Fruit fly (Drosophila melanogaster) whole organism, embryonic: ENCODE results near the gene Phs.

Experiments used
- ATbp ChIP-seq: fragments of 200-800 bp; sonication (Bioruptor generic); optimal IDR thresholded peaks from 2 replicates; lab custom pipeline; 2017; ENCODE audit warnings: missing biosample characterization, mild to moderate bottlenecking, missing genetic modification characterization, missing genetic modification reagents
- Asciz ChIP-seq: fragments of 200-800 bp; sonication (Bioruptor generic); optimal IDR thresholded peaks from 2 replicates; lab custom pipeline; 2017; ENCODE audit warnings: missing biosample characterization, mild to moderate bottlenecking, missing genetic modification characterization, missing genetic modification reagents
- Atf6 ChIP-seq: fragments of 200-800 bp; sonication (Bioruptor generic); IDR thresholded peaks from 2 replicates; pipeline ENCODE4 v1.3.6; 2022; ENCODE audit warnings: missing biosample characterization, missing genetic modification characterization
- C15 ChIP-seq: fragments of 200-800 bp; sonication (Bioruptor generic); IDR thresholded peaks from 3 replicates; pipeline ENCODE4 v1.3.6; 2022; ENCODE audit warnings: missing biosample characterization, missing genetic modification characterization
- CG11696 ChIP-seq: fragments of 200-800 bp; sonication (Bioruptor generic); IDR thresholded peaks from 2 replicates; pipeline ENCODE4 v1.3.6; 2022; ENCODE audit warnings: missing biosample characterization, missing genetic modification characterization
- CG12071 ChIP-seq: fragments of 200-800 bp; sonication (Bioruptor generic); optimal IDR thresholded peaks from 3 replicates; lab custom pipeline; 2018; ENCODE audit warnings: missing biosample characterization, mild to moderate bottlenecking, missing genetic modification characterization
- CG12104 ChIP-seq: fragments of 200-800 bp; sonication (Bioruptor generic); optimal IDR thresholded peaks from 3 replicates; lab custom pipeline; 2016; ENCODE audit warnings: missing biosample characterization, missing genetic modification characterization
- CG12155 ChIP-seq: fragments of 200-800 bp; sonication (Bioruptor generic); optimal IDR thresholded peaks from 3 replicates; lab custom pipeline; 2016; ENCODE audit warnings: missing biosample characterization, missing genetic modification characterization
- CG12659 ChIP-seq: fragments of 200-800 bp; sonication (Bioruptor generic); optimal IDR thresholded peaks from 3 replicates; lab custom pipeline; 2017; ENCODE audit warnings: mild to moderate bottlenecking, missing biosample characterization, missing genetic modification reagents, missing genetic modification characterization
- CG13296 ChIP-seq: fragments of 200-800 bp; sonication (Bioruptor generic); optimal IDR thresholded peaks from 3 replicates; lab custom pipeline; 2018; ENCODE audit warnings: missing biosample characterization, mild to moderate bottlenecking, missing genetic modification characterization
- CG13894 ChIP-seq: fragments of 200-800 bp; sonication (Bioruptor generic); optimal IDR thresholded peaks from 3 replicates; lab custom pipeline; 2018; ENCODE audit warnings: missing biosample characterization, mild to moderate bottlenecking, missing genetic modification characterization, moderate library complexity
- CG15269 ChIP-seq: fragments of 200-800 bp; sonication (Bioruptor generic); optimal IDR thresholded peaks from 2 replicates; lab custom pipeline; 2018; ENCODE audit warnings: missing biosample characterization, mild to moderate bottlenecking, missing genetic modification characterization, moderate library complexity
- CG15514 ChIP-seq: fragments of 200-800 bp; sonication (Bioruptor generic); optimal IDR thresholded peaks from 3 replicates; lab custom pipeline; 2017; ENCODE audit warnings: missing biosample characterization, missing genetic modification characterization, mild to moderate bottlenecking, moderate library complexity, missing genetic modification reagents
- CG15601 ChIP-seq: fragments of 200-800 bp; sonication (Bioruptor generic); optimal IDR thresholded peaks from 3 replicates; lab custom pipeline; 2019; ENCODE audit warnings: missing biosample characterization, mild to moderate bottlenecking, missing genetic modification characterization, moderate library complexity
- CG17328 ChIP-seq: fragments of 200-800 bp; sonication (Bioruptor generic); IDR thresholded peaks from 2 replicates; pipeline ENCODE4 v1.3.6; 2022; ENCODE audit warnings: missing biosample characterization, missing genetic modification characterization
- CG17359 ChIP-seq: fragments of 200-800 bp; sonication (Bioruptor generic); optimal IDR thresholded peaks from 3 replicates; lab custom pipeline; 2018; ENCODE audit warnings: missing biosample characterization, mild to moderate bottlenecking, missing genetic modification characterization, moderate library complexity
- CG2889 ChIP-seq: fragments of 200-800 bp; sonication (Bioruptor generic); IDR thresholded peaks from 3 replicates; pipeline ENCODE4 v1.3.6; 2022; ENCODE audit warnings: missing biosample characterization, missing genetic modification characterization
- CG31441 ChIP-seq: fragments of 200-800 bp; sonication (Bioruptor generic); IDR thresholded peaks from 2 replicates; pipeline ENCODE4 v1.3.6; 2022; ENCODE audit warnings: missing biosample characterization, missing genetic modification characterization
- CG3163 ChIP-seq: fragments of 200-800 bp; sonication (Bioruptor generic); optimal IDR thresholded peaks from 3 replicates; lab custom pipeline; 2016; ENCODE audit warnings: missing biosample characterization, missing genetic modification characterization
- CG4328 ChIP-seq: fragments of 200-800 bp; sonication (Bioruptor generic); optimal IDR thresholded peaks from 3 replicates; lab custom pipeline; 2017; ENCODE audit warnings: missing biosample characterization, missing genetic modification reagents, missing genetic modification characterization
- CG4820 ChIP-seq: fragments of 200-800 bp; sonication (Bioruptor generic); optimal IDR thresholded peaks from 3 replicates; lab custom pipeline; 2016; ENCODE audit warnings: missing biosample characterization, missing genetic modification characterization
- CG6813 ChIP-seq: fragments of 200-800 bp; sonication (Bioruptor generic); optimal IDR thresholded peaks from 2 replicates; lab custom pipeline; 2017; ENCODE audit warnings: missing biosample characterization, missing genetic modification characterization, mild to moderate bottlenecking, moderate library complexity, missing genetic modification reagents
- CG7839 ChIP-seq: fragments of 200-800 bp; sonication (Bioruptor generic); optimal IDR thresholded peaks from 3 replicates; lab custom pipeline; 2018; ENCODE audit warnings: missing biosample characterization, mild to moderate bottlenecking, missing genetic modification characterization, moderate library complexity
- CG8290 ChIP-seq, 3 experiments: fragments of 200-800 bp; sonication (Bioruptor generic); optimal IDR thresholded peaks; 2 replicates each; lab custom pipeline; 2016 to 2019; ENCODE audit warnings: missing biosample characterization in 3 of 3, missing genetic modification characterization in 3 of 3, mild to moderate bottlenecking in 2 of 3, moderate library complexity in 1 of 3
- CoRest ChIP-seq: fragments of 200-800 bp; sonication (Bioruptor generic); optimal IDR thresholded peaks from 3 replicates; lab custom pipeline; 2018; ENCODE audit warnings: missing biosample characterization, mild to moderate bottlenecking, missing genetic modification characterization, moderate library complexity
- Dbx ChIP-seq: fragments of 200-800 bp; sonication (Bioruptor generic); IDR thresholded peaks from 3 replicates; pipeline ENCODE4 v1.3.6; 2022; ENCODE audit warnings: missing biosample characterization, missing genetic modification characterization
- Dek ChIP-seq: fragments of 200-800 bp; sonication (Bioruptor generic); optimal IDR thresholded peaks from 3 replicates; lab custom pipeline; 2019; ENCODE audit warnings: missing biosample characterization, mild to moderate bottlenecking, missing genetic modification characterization, moderate library complexity
- H2.0 ChIP-seq: fragments of 200-800 bp; sonication (Bioruptor generic); IDR thresholded peaks from 2 replicates; pipeline ENCODE4 v1.3.6; 2022; ENCODE audit warnings: missing biosample characterization, missing genetic modification characterization
- HmgZ ChIP-seq: fragments of 200-800 bp; sonication (Bioruptor generic); optimal IDR thresholded peaks from 2 replicates; lab custom pipeline; 2018; ENCODE audit warnings: missing biosample characterization, mild to moderate bottlenecking, missing genetic modification characterization
- Hmr ChIP-seq: fragments of 200-800 bp; sonication (Bioruptor generic); optimal IDR thresholded peaks from 3 replicates; lab custom pipeline; 2017; ENCODE audit warnings: mild to moderate bottlenecking, missing biosample characterization, missing genetic modification reagents, missing genetic modification characterization
- Hr51 ChIP-seq, 2 experiments: fragments of 200-800 bp; sonication (Bioruptor generic); optimal IDR thresholded peaks; 2 replicates in 1 of 2; 3 replicates in 1 of 2; lab custom pipeline; 2016 to 2018; ENCODE audit warnings: missing biosample characterization in 2 of 2, missing genetic modification characterization in 2 of 2, mild to moderate bottlenecking in 1 of 2, moderate library complexity in 1 of 2
- Rx ChIP-seq: fragments of 200-800 bp; sonication (Bioruptor generic); IDR thresholded peaks from 2 replicates; pipeline ENCODE4 v1.3.6; 2022; ENCODE audit warnings: missing biosample characterization, missing genetic modification characterization
- Sox100B ChIP-seq: fragments of 200-800 bp; sonication (Bioruptor generic); optimal IDR thresholded peaks from 3 replicates; lab custom pipeline; 2018; ENCODE audit warnings: missing biosample characterization, mild to moderate bottlenecking, missing genetic modification characterization
- Vsx1 ChIP-seq: fragments of 200-800 bp; sonication (Bioruptor generic); optimal IDR thresholded peaks from 2 replicates; lab custom pipeline; 2017; ENCODE audit warnings: missing biosample characterization, mild to moderate bottlenecking, missing genetic modification characterization, missing genetic modification reagents
- Xrp1 ChIP-seq: fragments of 200-800 bp; sonication (Bioruptor generic); IDR thresholded peaks from 2 replicates; pipeline ENCODE4 v1.3.6; 2022; ENCODE audit warnings: missing biosample characterization, missing genetic modification characterization
- chinmo ChIP-seq: fragments of 200-800 bp; sonication (Bioruptor generic); IDR thresholded peaks from 4 replicates; pipeline ENCODE4 v1.3.6; 2022; ENCODE audit warnings: missing biosample characterization, missing genetic modification characterization; ENCODE audit not compliant: partially characterized antibody
- danr ChIP-seq: fragments of 200-800 bp; sonication (Bioruptor generic); IDR thresholded peaks from 2 replicates; pipeline ENCODE4 v1.3.6; 2022; ENCODE audit warnings: missing biosample characterization, missing genetic modification characterization
- dm ChIP-seq: fragments of 200-800 bp; sonication (Bioruptor generic); optimal IDR thresholded peaks from 3 replicates; lab custom pipeline; 2016; ENCODE audit warnings: missing biosample characterization, missing genetic modification characterization
- fd3F ChIP-seq: fragments of 200-800 bp; sonication (Bioruptor generic); optimal IDR thresholded peaks from 2 replicates; lab custom pipeline; 2018; ENCODE audit warnings: missing biosample characterization, mild to moderate bottlenecking, missing genetic modification characterization, moderate library complexity
- her ChIP-seq: fragments of 200-800 bp; sonication (Bioruptor generic); optimal IDR thresholded peaks from 2 replicates; lab custom pipeline; 2016; ENCODE audit warnings: missing biosample characterization, missing genetic modification characterization
- kah ChIP-seq: fragments of 200-800 bp; sonication (Bioruptor generic); optimal IDR thresholded peaks from 2 replicates; lab custom pipeline; 2018; ENCODE audit warnings: missing biosample characterization, mild to moderate bottlenecking, missing genetic modification characterization
- odd ChIP-seq: fragments of 200-800 bp; sonication (Bioruptor generic); optimal IDR thresholded peaks from 2 replicates; lab custom pipeline; 2017; ENCODE audit warnings: missing biosample characterization, mild to moderate bottlenecking, missing genetic modification characterization
- peb ChIP-seq: fragments of 200-800 bp; sonication (Bioruptor generic); IDR thresholded peaks from 2 replicates; pipeline ENCODE4 v1.3.6; 2022; ENCODE audit warnings: missing biosample characterization, missing genetic modification characterization
- prd ChIP-seq, 3 experiments: fragments of >200 bp in 2 of 3; fragments of 200-800 bp in 1 of 3; sonication (Bioruptor generic) in 1 of 3; optimal IDR thresholded peaks in 2 of 3; IDR thresholded peaks in 1 of 3; 2 replicates in 2 of 3; 3 replicates in 1 of 3; pipeline versions ENCODE4 v1.3.6 to Lab custom; 2017 to 2022; ENCODE audit warnings: missing biosample characterization in 1 of 3, missing genetic modification characterization in 1 of 3
- scrt ChIP-seq: fragments of 200-800 bp; sonication (Bioruptor generic); optimal IDR thresholded peaks from 2 replicates; lab custom pipeline; 2018; ENCODE audit warnings: missing biosample characterization, mild to moderate bottlenecking, missing genetic modification characterization, moderate library complexity
- z ChIP-seq: fragments of 200-800 bp; sonication (Bioruptor generic); IDR thresholded peaks from 3 replicates; pipeline ENCODE4 v1.3.6; 2022; ENCODE audit warnings: missing biosample characterization, missing genetic modification characterization

Phs gene

dm6 chr3L:15590803-15591597, 28.7 kb upstream of the Phs start (continued):
- TF ChIP-seq CG8290 (GFP tag; optimal IDR thresholded peaks at IDR 0.05; lab: Kevin White, UChicago) (no peak), CG8290 (tag; optimal IDR thresholded peaks at IDR 0.05; lab: Kevin White, UChicago) (peak in 1 of 2 experiments; percentile 71), HmgZ (tag; lab: Kevin White, UChicago) (peak; percentile 34), CG13296 (GFP tag; lab: Kevin White, UChicago) (peak; percentile 55), CG3163 (GFP tag; lab: Kevin White, UChicago) (no peak), ATbp (GFP tag; lab: Kevin White, UChicago) (peak; percentile 58), Sox100B (peak; percentile 30), chinmo (GFP tag; lab: Robert Waterston, UW) (peak; percentile 70; the same call in 2 of the 4 replicates), CG12659 (GFP tag; lab: Kevin White, UChicago) (peak; percentile 15), CG12155 (peak; percentile 4), kah (GFP tag; lab: Kevin White, UChicago) (no peak), Atf6 (GFP tag; lab: Robert Waterston, UW) (peak; percentile 59; the same call in 1 of the 2 replicates), scrt (GFP tag; lab: Kevin White, UChicago) (peak; percentile 26), Hmr (GFP tag; lab: Kevin White, UChicago) (peak; percentile 49), CG31441 (GFP tag; lab: Robert Waterston, UW) (0 out of 2 replicates have a peak, but pooled peaks have one; percentile 8), CG7839 (tag; lab: Kevin White, UChicago) (peak; percentile 33), CG6813 (peak; percentile 46), CoRest (tag; lab: Kevin White, UChicago) (peak; percentile 38), CG2889 (no peak), CG17359 (tag; lab: Kevin White, UChicago) (peak; percentile 0), CG4328 (GFP tag; lab: Kevin White, UChicago) (peak; percentile 34), CG4820 (GFP tag; lab: Kevin White, UChicago) (no peak), H2.0 (GFP tag; lab: Robert Waterston, UW) (0 out of 2 replicates have a peak, but pooled peaks have one; percentile 3), CG15514 (peak; percentile 51), CG15601 (tag; lab: Kevin White, UChicago) (peak; percentile 7), Rx (GFP tag; lab: Robert Waterston, UW) (no peak), z (GFP tag; lab: Robert Waterston, UW) (0 out of 3 replicates have a peak, but pooled peaks have one; percentile 5), Dek (tag; lab: Kevin White, UChicago) (peak; percentile 40), CG11696 (GFP tag; lab: Robert Waterston, UW) (peak; percentile 85), CG12104 (peak; percentile 39), Asciz (GFP tag; lab: Kevin White, UChicago) (peak; percentile 59), peb (GFP tag; lab: Robert Waterston, UW) (no peak), CG12071 (peak; percentile 48), C15 (GFP tag; lab: Robert Waterston, UW) (0 out of 3 replicates have a peak, but pooled peaks have one; percentile 29), prd (optimal IDR thresholded peaks at IDR 0.05; lab: Kevin White, UChicago) (no peak), prd (GFP tag; IDR thresholded peaks at IDR 0.05; lab: Robert Waterston, UW) (0 out of 3 replicates have a peak, but pooled peaks have one; percentile 18), dm (GFP tag; lab: Kevin White, UChicago) (no peak), fd3F (peak; percentile 76), Vsx1 (GFP tag; lab: Kevin White, UChicago) (peak; percentile 9), Xrp1 (GFP tag; lab: Robert Waterston, UW) (peak; percentile 32; the same call in 1 of the 2 replicates), CG15269 (tag; lab: Kevin White, UChicago) (peak; percentile 41), odd (peak; percentile 27), CG13894 (no peak), Dbx (GFP tag; lab: Robert Waterston, UW) (0 out of 3 replicates have a peak, but pooled peaks have one; percentile 38), Hr51 (GFP tag; optimal IDR thresholded peaks at IDR 0.05; lab: Kevin White, UChicago) (peak in 1 of 2 experiments; percentile 17), her (GFP tag; lab: Kevin White, UChicago) (peak; percentile 11), CG17328 (GFP tag; lab: Robert Waterston, UW) (0 out of 2 replicates have a peak, but pooled peaks have one; percentile 15), danr (GFP tag; lab: Robert Waterston, UW) (peak; percentile 35; the same call in 1 of the 2 replicates)
